Worm (Caenorhabditis elegans) whole organism, early embryonic: Measurements from ENCODE around the gene clec-165.

Source experiments
- B0310.2 ChIP-seq: sonication (generic microtip); optimal IDR thresholded peaks from 2 replicates; lab custom pipeline; 2016; ENCODE audit warnings: mild to moderate bottlenecking, missing genetic modification characterization, missing compliant biosample characterization
- F13C5.2 ChIP-seq: sonication (generic microtip); optimal IDR thresholded peaks from 2 replicates; lab custom pipeline; 2017; ENCODE audit warnings: mild to moderate bottlenecking, missing genetic modification characterization, inconsistent platforms, missing compliant biosample characterization
- aly-1 ChIP-seq: sonication (generic microtip); optimal IDR thresholded peaks from 2 replicates; lab custom pipeline; 2016; ENCODE audit warnings: missing genetic modification characterization, missing compliant biosample characterization
- ama-1 ChIP-seq: fragments of 150-350 bp; optimal IDR thresholded peaks from 2 replicates; lab custom pipeline; 2014
- ceh-13 ChIP-seq: fragments of 200-800 bp; sonication (Bioruptor generic); optimal IDR thresholded peaks from 2 replicates; lab custom pipeline; 2018; ENCODE audit warnings: mild to moderate bottlenecking, missing genetic modification characterization, missing compliant biosample characterization
- ceh-36 ChIP-seq: sonication (generic microtip); optimal IDR thresholded peaks from 2 replicates; lab custom pipeline; 2016; ENCODE audit warnings: missing genetic modification characterization, inconsistent platforms, missing compliant biosample characterization
- ets-7 ChIP-seq: sonication (generic microtip); optimal IDR thresholded peaks from 2 replicates; lab custom pipeline; 2016; ENCODE audit warnings: missing genotype, missing genetic modification characterization, missing compliant biosample characterization
- flt-1 ChIP-seq: fragments of 200-800 bp; sonication (Bioruptor generic); IDR thresholded peaks from 2 replicates; pipeline ENCODE4 v1.3.6; 2022; ENCODE audit warnings: missing genetic modification characterization, missing compliant biosample characterization
- hmbx-1 ChIP-seq: sonication (generic microtip); optimal IDR thresholded peaks from 2 replicates; lab custom pipeline; 2016; ENCODE audit warnings: mild to moderate bottlenecking, missing genetic modification characterization, missing compliant biosample characterization
- hmg-4 ChIP-seq: fragments of 200-800 bp; sonication (Bioruptor generic); optimal IDR thresholded peaks from 2 replicates; lab custom pipeline; 2018; ENCODE audit warnings: mild to moderate bottlenecking, missing genetic modification characterization, missing compliant biosample characterization
- hnd-1 ChIP-seq: sonication (generic microtip); optimal IDR thresholded peaks from 2 replicates; lab custom pipeline; 2016; ENCODE audit warnings: missing genetic modification characterization, missing compliant biosample characterization
- pes-1 ChIP-seq: fragments of 200-800 bp; sonication (Bioruptor generic); IDR thresholded peaks from 2 replicates; pipeline ENCODE4 v1.3.6; 2022; ENCODE audit warnings: missing genetic modification reagents, missing genetic modification characterization, missing compliant biosample characterization
- scrt-1 ChIP-seq: fragments of 200-800 bp; sonication (Bioruptor generic); IDR thresholded peaks from 2 replicates; pipeline ENCODE4 v1.3.6; 2022; ENCODE audit warnings: missing genetic modification characterization, missing compliant biosample characterization
- sea-1 ChIP-seq: fragments of 200-800 bp; sonication (Bioruptor generic); conservative IDR thresholded peaks from 2 replicates; pipeline ENCODE4 v1.3.6; 2022; ENCODE audit warnings: missing genetic modification characterization, missing compliant biosample characterization
- tbx-11 ChIP-seq: fragments of 200-800 bp; sonication (Bioruptor generic); IDR thresholded peaks from 2 replicates; pipeline ENCODE4 v1.3.6; 2022; ENCODE audit warnings: missing genetic modification characterization, missing compliant biosample characterization
- tbx-37 ChIP-seq: fragments of 200-800 bp; sonication (Bioruptor generic); conservative IDR thresholded peaks from 2 replicates; pipeline ENCODE4 v1.3.6; 2022; ENCODE audit warnings: missing genetic modification reagents, missing genetic modification characterization, missing compliant biosample characterization
- tra-4 ChIP-seq: sonication (generic microtip); optimal IDR thresholded peaks from 2 replicates; lab custom pipeline; 2017; ENCODE audit warnings: missing genetic modification characterization, missing compliant biosample characterization

clec-165 gene

ce11 chrIV:1255632-1256031 is 8.9 kb upstream of the clec-165 start, which contains the start of gene clec-167:
clec-167 (minus strand) TSS chrIV:1255732.
- TF ChIP-seq pes-1 (GFP tag; lab: Robert Waterston, UW) (no peak), tbx-37 (GFP tag; lab: Robert Waterston, UW) (no peak), aly-1 (tag; lab: Kevin White, UChicago) (no peak), hmg-4 (GFP tag; lab: Kevin White, UChicago) (no peak), flt-1 (GFP tag; lab: Robert Waterston, UW) (no peak)

ce11 chrIV:1251242-1251911 is 4.7 kb upstream of the clec-165 start, which contains the start of the genes clec-166 and F38A1.6:
clec-166 (minus strand) TSS chrIV:1251342.
F38A1.6 (plus strand) TSS chrIV:1251861.
- no peak for TF ChIP-seq tra-4 (tag; lab: Kevin White, UChicago)
- TF ChIP-seq hmbx-1, result no peak
- no peak for TF ChIP-seq pes-1 (GFP tag; lab: Robert Waterston, UW)
- TF ChIP-seq ceh-36 (tag; lab: Kevin White, UChicago), result no peak
- no peak for TF ChIP-seq hmg-4 (GFP tag; lab: Kevin White, UChicago)
- TF ChIP-seq ets-7 (tag; lab: Kevin White, UChicago), result no peak
- TF ChIP-seq aly-1 (tag; lab: Kevin White, UChicago), result no peak

ce11 chrIV:1245244-1245643 is 1.4 kb downstream of the clec-165 start, which contains the start of gene F38A1.9:
F38A1.9 (minus strand) TSS chrIV:1245344.
- no peak for TF ChIP-seq scrt-1 (GFP tag; lab: Robert Waterston, UW)
- no peak for TF ChIP-seq F13C5.2 (tag; lab: Kevin White, UChicago)
- TF ChIP-seq ama-1 (lab: Kevin White, UChicago), result no peak
- TF ChIP-seq tbx-11 (GFP tag; lab: Robert Waterston, UW), result no peak

ce11 chrIV:1243295-1243694 is 3.4 kb downstream of the clec-165 start, which contains the start of gene F38A1.15:
F38A1.15 (minus strand) TSS chrIV:1243395.
- TF ChIP-seq tbx-37 (GFP tag; lab: Robert Waterston, UW), result no peak
- no peak for TF ChIP-seq ets-7 (tag; lab: Kevin White, UChicago)
- no peak for TF ChIP-seq hnd-1
- TF ChIP-seq sea-1 (GFP tag; lab: Robert Waterston, UW), result no peak
- no peak for TF ChIP-seq tbx-11 (GFP tag; lab: Robert Waterston, UW)
- TF ChIP-seq pes-1 (GFP tag; lab: Robert Waterston, UW), result no peak
- TF ChIP-seq ceh-36 (tag; lab: Kevin White, UChicago), result no peak
- TF ChIP-seq hmg-4 (GFP tag; lab: Kevin White, UChicago), result no peak
- TF ChIP-seq B0310.2 (tag; lab: Kevin White, UChicago), result no peak
- TF ChIP-seq scrt-1 (GFP tag; lab: Robert Waterston, UW), result no peak
- no peak for TF ChIP-seq ceh-13 (GFP tag; lab: Kevin White, UChicago)
- no peak for TF ChIP-seq aly-1 (tag; lab: Kevin White, UChicago)
- no peak for TF ChIP-seq tra-4 (tag; lab: Kevin White, UChicago)
- TF ChIP-seq F13C5.2 (tag; lab: Kevin White, UChicago), result no peak
- no peak for TF ChIP-seq flt-1 (GFP tag; lab: Robert Waterston, UW)
- no peak for TF ChIP-seq ama-1 (lab: Kevin White, UChicago)
- TF ChIP-seq hmbx-1, result no peak

ce11 chrIV:1239686-1240085 is 7.0 kb downstream of the clec-165 start, which contains the start of gene F38A1.8:
F38A1.8 (minus strand) TSS chrIV:1239852.
- TF ChIP-seq tra-4 (tag; lab: Kevin White, UChicago) (no peak), hnd-1 (no peak), tbx-11 (GFP tag; lab: Robert Waterston, UW) (no peak), ceh-36 (tag; lab: Kevin White, UChicago) (no peak), hmg-4 (GFP tag; lab: Kevin White, UChicago) (no peak), scrt-1 (GFP tag; lab: Robert Waterston, UW) (no peak), ceh-13 (GFP tag; lab: Kevin White, UChicago) (no peak), flt-1 (GFP tag; lab: Robert Waterston, UW) (no peak), aly-1 (tag; lab: Kevin White, UChicago) (no peak), sea-1 (GFP tag; lab: Robert Waterston, UW) (no peak), ama-1 (lab: Kevin White, UChicago) (no peak), B0310.2 (tag; lab: Kevin White, UChicago) (no peak), F13C5.2 (tag; lab: Kevin White, UChicago) (no peak), ets-7 (tag; lab: Kevin White, UChicago) (no peak), tbx-37 (GFP tag; lab: Robert Waterston, UW) (no peak), pes-1 (GFP tag; lab: Robert Waterston, UW) (no peak), hmbx-1 (no peak)

ce11 chrIV:1238147-1238546 is 8.5 kb downstream of the clec-165 start:
- no peak for TF ChIP-seq tbx-37 (GFP tag; lab: Robert Waterston, UW)
- TF ChIP-seq flt-1 (GFP tag; lab: Robert Waterston, UW), result no peak
- TF ChIP-seq ets-7 (tag; lab: Kevin White, UChicago), result no peak
- TF ChIP-seq ceh-36 (tag; lab: Kevin White, UChicago), result no peak
- no peak for TF ChIP-seq scrt-1 (GFP tag; lab: Robert Waterston, UW)
- TF ChIP-seq hmbx-1, result no peak
- no peak for TF ChIP-seq ceh-13 (GFP tag; lab: Kevin White, UChicago)
- TF ChIP-seq sea-1 (GFP tag; lab: Robert Waterston, UW), result no peak
- no peak for TF ChIP-seq tra-4 (tag; lab: Kevin White, UChicago)
- TF ChIP-seq hmg-4 (GFP tag; lab: Kevin White, UChicago), result no peak
- TF ChIP-seq F13C5.2 (tag; lab: Kevin White, UChicago), result no peak
- TF ChIP-seq tbx-11 (GFP tag; lab: Robert Waterston, UW), result no peak
- no peak for TF ChIP-seq B0310.2 (tag; lab: Kevin White, UChicago)
- TF ChIP-seq ama-1 (lab: Kevin White, UChicago), result no peak

ce11 chrIV:1235785-1236184 is 10.9 kb downstream of the clec-165 start:
- TF ChIP-seq pes-1 (GFP tag; lab: Robert Waterston, UW), result no peak
- no peak for TF ChIP-seq sea-1 (GFP tag; lab: Robert Waterston, UW)
- no peak for TF ChIP-seq tbx-11 (GFP tag; lab: Robert Waterston, UW)
- no peak for TF ChIP-seq tra-4 (tag; lab: Kevin White, UChicago)
- TF ChIP-seq ceh-13 (GFP tag; lab: Kevin White, UChicago), result no peak
- TF ChIP-seq hmg-4 (GFP tag; lab: Kevin White, UChicago), result no peak
- TF ChIP-seq aly-1 (tag; lab: Kevin White, UChicago), result no peak
- TF ChIP-seq tbx-37 (GFP tag; lab: Robert Waterston, UW), result no peak
- no peak for TF ChIP-seq flt-1 (GFP tag; lab: Robert Waterston, UW)
- TF ChIP-seq B0310.2 (tag; lab: Kevin White, UChicago), result no peak
- TF ChIP-seq ets-7 (tag; lab: Kevin White, UChicago), result no peak
- TF ChIP-seq scrt-1 (GFP tag; lab: Robert Waterston, UW), result no peak
- no peak for TF ChIP-seq hmbx-1
- no peak for TF ChIP-seq ama-1 (lab: Kevin White, UChicago)
